Fruit fly (Drosophila melanogaster): Measurements from ENCODE around the gene ND-13B.
A peak's percentile ranks its signal among the peaks of the same experiment; 100 is the strongest.

Gene ND-13B

dm6 chr3L:10656451-10657198, 37.3 kb downstream of the ND-13B start (continued):
- peak; percentile 18 for TF ChIP-seq Smox (GFP tag; optimal IDR thresholded peaks at IDR 0.05)
- TF ChIP-seq Met (GFP tag; optimal IDR thresholded peaks at IDR 0.05): peak; percentile 49
- peak; percentile 11 for TF ChIP-seq vri (GFP tag; optimal IDR thresholded peaks at IDR 0.05)
- peak; percentile 16 for TF ChIP-seq Ets96B (tag; optimal IDR thresholded peaks at IDR 0.05)
- TF ChIP-seq fd59A (GFP tag; optimal IDR thresholded peaks at IDR 0.05): no peak
- peak; percentile 64 for TF ChIP-seq CG10669 (GFP tag; optimal IDR thresholded peaks at IDR 0.05)
- TF ChIP-seq OdsH (GFP tag; optimal IDR thresholded peaks at IDR 0.05): peak; percentile 62
- TF ChIP-seq Sox14 (GFP tag; optimal IDR thresholded peaks at IDR 0.05): peak; percentile 3
- TF ChIP-seq CG7368 (GFP tag; optimal IDR thresholded peaks at IDR 0.05): peak; percentile 53
- peak; percentile 51 for TF ChIP-seq spab (GFP tag; optimal IDR thresholded peaks at IDR 0.05)
- peak; percentile 86 for TF ChIP-seq Eip78C (GFP tag)
- no peak for TF ChIP-seq dsx (GFP tag; optimal IDR thresholded peaks at IDR 0.05; ENCODE audit: poor library complexity, severe bottlenecking)
- no peak for TF ChIP-seq CG16779 (tag; optimal IDR thresholded peaks at IDR 0.05)
- no peak for TF ChIP-seq CG4318 (GFP tag; optimal IDR thresholded peaks at IDR 0.05)
- TF ChIP-seq CG3032 (tag; optimal IDR thresholded peaks at IDR 0.05): peak; percentile 8
- no peak for TF ChIP-seq fd85E (GFP tag; optimal IDR thresholded peaks at IDR 0.05)
- peak; percentile 38 for TF ChIP-seq CG6792 (GFP tag; optimal IDR thresholded peaks at IDR 0.05)
- TF ChIP-seq Ets21C (GFP tag; optimal IDR thresholded peaks at IDR 0.05): no peak
- TF ChIP-seq CG6276 (GFP tag; optimal IDR thresholded peaks at IDR 0.05): no peak
- no peak for TF ChIP-seq Eip93F (GFP tag; optimal IDR thresholded peaks at IDR 0.05)
- TF ChIP-seq Blimp-1 (GFP tag; optimal IDR thresholded peaks at IDR 0.05): no peak
- TF ChIP-seq Lpt (GFP tag; optimal IDR thresholded peaks at IDR 0.05): no peak
- peak; percentile 47 for TF ChIP-seq achi (GFP tag; optimal IDR thresholded peaks at IDR 0.05)
- TF ChIP-seq pdm3 (GFP tag; optimal IDR thresholded peaks at IDR 0.05): peak; percentile 48
- TF ChIP-seq net (GFP tag; optimal IDR thresholded peaks at IDR 0.05): peak; percentile 49
- TF ChIP-seq Eip75B (GFP tag; optimal IDR thresholded peaks at IDR 0.05): peak; percentile 48
- TF ChIP-seq CG10631 (GFP tag; optimal IDR thresholded peaks at IDR 0.05): peak; percentile 62

DNA sequence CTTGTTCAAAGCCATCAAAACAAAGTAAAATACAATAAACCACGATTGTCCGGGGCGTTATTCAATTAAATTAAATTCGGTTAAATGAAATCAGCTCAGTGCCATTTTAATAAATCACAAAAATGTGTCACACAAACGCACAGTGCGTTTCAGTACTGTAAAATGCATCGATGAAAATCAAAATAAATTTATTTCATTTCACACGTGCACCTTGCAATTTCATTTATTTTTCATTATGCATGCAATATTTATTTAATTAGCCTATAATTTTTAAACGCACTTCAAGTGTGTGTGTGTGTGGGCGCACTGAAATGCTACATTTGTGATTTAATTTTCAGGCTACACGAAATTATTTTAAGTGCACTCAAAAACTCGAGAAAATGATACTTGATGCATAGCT, 39.5 kb downstream of the ND-13B start:
- TF ChIP-seq Eip75B (GFP tag; optimal IDR thresholded peaks at IDR 0.05) (no peak), Met (GFP tag; optimal IDR thresholded peaks at IDR 0.05) (no peak), CG31627 (GFP tag; optimal IDR thresholded peaks at IDR 0.05) (peak; percentile 8), ss (GFP tag; optimal IDR thresholded peaks at IDR 0.05) (no peak), dsx (GFP tag; optimal IDR thresholded peaks at IDR 0.05; ENCODE audit: poor library complexity, severe bottlenecking) (no peak), Eip78C (GFP tag) (peak; percentile 29), svp (GFP tag) (peak; percentile 38), CG11294 (GFP tag; IDR thresholded peaks at IDR 0.05) (no peak), CG10669 (GFP tag; optimal IDR thresholded peaks at IDR 0.05) (no peak), CG16779 (tag; optimal IDR thresholded peaks at IDR 0.05) (no peak), topi (GFP tag; optimal IDR thresholded peaks at IDR 0.05) (no peak), CG9139 (GFP tag; optimal IDR thresholded peaks at IDR 0.05) (no peak), CG32006 (GFP tag; optimal IDR thresholded peaks at IDR 0.05) (peak; percentile 9), CG6163 (GFP tag; IDR thresholded peaks at IDR 0.05) (0 out of 3 replicates have a peak, but pooled peaks have one; percentile 10), CG8319 (GFP tag; optimal IDR thresholded peaks at IDR 0.05) (no peak)

- TF ChIP-seq eg (GFP tag; IDR thresholded peaks at IDR 0.05): 0 out of 3 replicates have a peak, but pooled peaks have one; percentile 6
- no peak for TF ChIP-seq spab (GFP tag; optimal IDR thresholded peaks at IDR 0.05)
- no peak for TF ChIP-seq CG16779 (tag; optimal IDR thresholded peaks at IDR 0.05)
- peak; percentile 2 for TF ChIP-seq CG10669 (GFP tag; optimal IDR thresholded peaks at IDR 0.05)
- TF ChIP-seq Blimp-1 (GFP tag; optimal IDR thresholded peaks at IDR 0.05): no peak
- no peak for TF ChIP-seq OdsH (GFP tag; optimal IDR thresholded peaks at IDR 0.05)
- peak; percentile 64 for TF ChIP-seq Sox14 (GFP tag; optimal IDR thresholded peaks at IDR 0.05)
- TF ChIP-seq CG6163 (GFP tag; IDR thresholded peaks at IDR 0.05): peak; percentile 27; the same call in 2 of the 3 replicates
- no peak for TF ChIP-seq Smox (GFP tag; optimal IDR thresholded peaks at IDR 0.05)
- TF ChIP-seq CG11294 (GFP tag; IDR thresholded peaks at IDR 0.05): no peak
- no peak for TF ChIP-seq CG6792 (GFP tag; optimal IDR thresholded peaks at IDR 0.05)
- no peak for TF ChIP-seq CG31627 (GFP tag; optimal IDR thresholded peaks at IDR 0.05)
- TF ChIP-seq Ets96B (tag; optimal IDR thresholded peaks at IDR 0.05): no peak
Measured at dm6 chr3L:10652487-10652886, 41.4 kb downstream of the ND-13B start.

Measured in whole organism, prepupa.